Fruit fly (Drosophila melanogaster) whole organism, prepupa: ENCODE measurements around the gene CG14401.

Experiments
- Blimp-1 ChIP-seq: fragments of 200-800 bp; sonication (Bioruptor generic); optimal IDR thresholded peaks from 3 replicates; lab custom pipeline; 2017; ENCODE audit warnings: missing biosample characterization, missing genetic modification characterization, mild to moderate bottlenecking, moderate library complexity, missing genetic modification reagents
- CG10669 ChIP-seq: fragments of 200-800 bp; sonication (Bioruptor generic); optimal IDR thresholded peaks from 3 replicates; lab custom pipeline; 2018; ENCODE audit warnings: missing biosample characterization, mild to moderate bottlenecking, missing genetic modification characterization, moderate library complexity
- CG11762 ChIP-seq: fragments of 200-800 bp; sonication (Bioruptor generic); optimal IDR thresholded peaks from 3 replicates; lab custom pipeline; 2016; ENCODE audit warnings: missing biosample characterization, missing genetic modification characterization; ENCODE audit not compliant: insufficient read depth
- CG15336 ChIP-seq: fragments of 200-800 bp; sonication (Bioruptor generic); IDR thresholded peaks from 2 replicates; pipeline ENCODE4 v1.3.6; 2022; ENCODE audit warnings: missing biosample characterization, missing genetic modification characterization
- CG1621 ChIP-seq: fragments of 200-800 bp; sonication (Bioruptor generic); optimal IDR thresholded peaks from 3 replicates; lab custom pipeline; 2018; ENCODE audit warnings: missing biosample characterization, mild to moderate bottlenecking, missing genetic modification characterization
- CG16779 ChIP-seq: fragments of 200-800 bp; sonication (Bioruptor generic); optimal IDR thresholded peaks from 3 replicates; lab custom pipeline; 2017; ENCODE audit warnings: missing biosample characterization, mild to moderate bottlenecking, missing genetic modification characterization
- CG3032 ChIP-seq: fragments of 200-800 bp; optimal IDR thresholded peaks from 2 replicates; lab custom pipeline; 2019; ENCODE audit warnings: missing biosample characterization, mild to moderate bottlenecking, missing genetic modification characterization, moderate library complexity
- CG31627 ChIP-seq: fragments of 200-800 bp; sonication (Bioruptor generic); optimal IDR thresholded peaks from 3 replicates; lab custom pipeline; 2016; ENCODE audit warnings: missing biosample characterization, missing genetic modification characterization
- CG32006 ChIP-seq: fragments of 200-800 bp; sonication (Bioruptor generic); optimal IDR thresholded peaks from 3 replicates; lab custom pipeline; 2017; ENCODE audit warnings: missing biosample characterization, mild to moderate bottlenecking, missing genetic modification characterization
- CG3919 ChIP-seq: fragments of 200-800 bp; sonication (Bioruptor generic); optimal IDR thresholded peaks from 3 replicates; lab custom pipeline; 2016; ENCODE audit warnings: missing biosample characterization, missing genetic modification characterization
- CG6163 ChIP-seq: fragments of 200-800 bp; sonication (Bioruptor generic); IDR thresholded peaks from 3 replicates; pipeline ENCODE4 v1.3.6; 2022; ENCODE audit warnings: missing biosample characterization, missing genetic modification characterization
- CG6276 ChIP-seq: fragments of 200-800 bp; sonication (Bioruptor generic); optimal IDR thresholded peaks from 2 replicates; lab custom pipeline; 2017; ENCODE audit warnings: missing biosample characterization, mild to moderate bottlenecking, missing genetic modification characterization
- CG6854 ChIP-seq: fragments of 200-800 bp; sonication (Bioruptor generic); optimal IDR thresholded peaks from 2 replicates; lab custom pipeline; 2017; ENCODE audit warnings: missing biosample characterization, mild to moderate bottlenecking, missing genetic modification characterization
- CG8119 ChIP-seq: fragments of 200-800 bp; sonication (Bioruptor generic); IDR thresholded peaks from 3 replicates; pipeline ENCODE4 v1.3.6; 2022; ENCODE audit warnings: missing biosample characterization, missing genetic modification characterization
- CG8319 ChIP-seq: fragments of 200-800 bp; sonication (Bioruptor generic); optimal IDR thresholded peaks from 3 replicates; lab custom pipeline; 2016; ENCODE audit warnings: missing biosample characterization, missing genetic modification characterization
- CG9139 ChIP-seq: fragments of 200-800 bp; sonication (Bioruptor generic); optimal IDR thresholded peaks from 3 replicates; lab custom pipeline; 2017; ENCODE audit warnings: missing biosample characterization, mild to moderate bottlenecking, missing genetic modification characterization
- Eip75B ChIP-seq: fragments of 200-800 bp; sonication (Bioruptor generic); optimal IDR thresholded peaks from 3 replicates; lab custom pipeline; 2016; ENCODE audit warnings: missing biosample characterization, missing genetic modification characterization
- Eip78C ChIP-seq: fragments of 200-800 bp; sonication (Bioruptor generic); peaks from one replicate; lab custom pipeline; 2016; ENCODE audit warnings: missing biosample characterization, missing genetic modification characterization
- Eip93F ChIP-seq: fragments of 200-800 bp; sonication (Bioruptor generic); optimal IDR thresholded peaks from 2 replicates; lab custom pipeline; 2016; ENCODE audit warnings: missing biosample characterization, mild to moderate bottlenecking, missing genetic modification characterization
- Ets21C ChIP-seq: fragments of 200-800 bp; sonication (Bioruptor generic); optimal IDR thresholded peaks from 3 replicates; lab custom pipeline; 2016; ENCODE audit warnings: missing biosample characterization, missing genetic modification characterization
- Ets96B ChIP-seq: fragments of 200-800 bp; optimal IDR thresholded peaks from 2 replicates; lab custom pipeline; 2019; ENCODE audit warnings: missing biosample characterization, mild to moderate bottlenecking, missing genetic modification characterization, moderate library complexity
- Hr38 ChIP-seq: sonication (Bioruptor generic); optimal IDR thresholded peaks from 2 replicates; lab custom pipeline; 2016; ENCODE audit warnings: missing biosample characterization, missing genetic modification characterization
- Hr39 ChIP-seq: fragments of 200-800 bp; sonication (Bioruptor generic); optimal IDR thresholded peaks from 2 replicates; lab custom pipeline; 2016; ENCODE audit warnings: missing biosample characterization, missing genetic modification characterization
- Lpt ChIP-seq: fragments of 200-800 bp; sonication (Bioruptor generic); optimal IDR thresholded peaks from 3 replicates; lab custom pipeline; 2016; ENCODE audit warnings: missing biosample characterization, missing genetic modification characterization
- Met ChIP-seq: fragments of 200-800 bp; sonication (Bioruptor generic); optimal IDR thresholded peaks from 3 replicates; lab custom pipeline; 2016; ENCODE audit warnings: missing biosample characterization, missing genetic modification characterization
- Sox14 ChIP-seq: fragments of 200-800 bp; sonication (Bioruptor generic); optimal IDR thresholded peaks from 3 replicates; lab custom pipeline; 2016; ENCODE audit warnings: missing biosample characterization, missing genetic modification characterization
- achi ChIP-seq: fragments of 200-800 bp; sonication (Bioruptor generic); optimal IDR thresholded peaks from 3 replicates; lab custom pipeline; 2016; ENCODE audit warnings: missing biosample characterization, missing genetic modification characterization
- cyc ChIP-seq: fragments of 200-800 bp; sonication (Bioruptor generic); optimal IDR thresholded peaks from 3 replicates; lab custom pipeline; 2016; ENCODE audit warnings: missing biosample characterization, missing genetic modification characterization
- dac ChIP-seq: fragments of 200-800 bp; sonication (Bioruptor generic); optimal IDR thresholded peaks from 2 replicates; lab custom pipeline; 2017; ENCODE audit warnings: missing biosample characterization, mild to moderate bottlenecking, missing genetic modification characterization
- esn ChIP-seq: fragments of 200-800 bp; sonication (Bioruptor generic); optimal IDR thresholded peaks from 2 replicates; lab custom pipeline; 2016; ENCODE audit warnings: missing biosample characterization, mild to moderate bottlenecking, missing genetic modification characterization, moderate library complexity
- fd59A ChIP-seq: fragments of 200-800 bp; sonication (Bioruptor generic); optimal IDR thresholded peaks from 2 replicates; lab custom pipeline; 2017; ENCODE audit warnings: missing biosample characterization, mild to moderate bottlenecking, missing genetic modification characterization, missing genetic modification reagents
- fd85E ChIP-seq: fragments of 200-800 bp; sonication (Bioruptor generic); optimal IDR thresholded peaks from 3 replicates; lab custom pipeline; 2016; ENCODE audit warnings: missing biosample characterization, missing genetic modification characterization
- fkh ChIP-seq: fragments of 200-800 bp; sonication (Bioruptor generic); optimal IDR thresholded peaks from 3 replicates; lab custom pipeline; 2017; ENCODE audit warnings: missing biosample characterization, mild to moderate bottlenecking, missing genetic modification characterization, moderate library complexity
- lz ChIP-seq: fragments of 200-800 bp; sonication (Bioruptor generic); optimal IDR thresholded peaks from 3 replicates; lab custom pipeline; 2016; ENCODE audit warnings: missing biosample characterization, missing genetic modification characterization
- net ChIP-seq: fragments of 200-800 bp; sonication (Bioruptor generic); optimal IDR thresholded peaks from 3 replicates; lab custom pipeline; 2016; ENCODE audit warnings: missing biosample characterization, missing genetic modification characterization
- pdm3 ChIP-seq: fragments of 200-800 bp; sonication (Bioruptor generic); optimal IDR thresholded peaks from 3 replicates; lab custom pipeline; 2016; ENCODE audit warnings: missing biosample characterization, missing genetic modification characterization
- svp ChIP-seq: fragments of 200-800 bp; sonication (Bioruptor generic); peaks from one replicate; lab custom pipeline; 2016; ENCODE audit warnings: missing biosample characterization, missing genetic modification characterization
- topi ChIP-seq: fragments of 200-800 bp; sonication (Bioruptor generic); optimal IDR thresholded peaks from 3 replicates; lab custom pipeline; 2016; ENCODE audit warnings: missing biosample characterization, missing genetic modification characterization
- vri ChIP-seq: fragments of 200-800 bp; sonication (Bioruptor generic); optimal IDR thresholded peaks from 3 replicates; lab custom pipeline; 2016; ENCODE audit warnings: missing biosample characterization, mild to moderate bottlenecking, missing genetic modification characterization

CG14401 gene

dm6 chr2L:20918056-20918674 lies 48.5 kb downstream of the CG14401 start (continued):
- no peak for TF ChIP-seq CG11762 (GFP tag; lab: Kevin White, UChicago)
- TF ChIP-seq cyc (GFP tag; lab: Kevin White, UChicago), result peak; percentile 68
- TF ChIP-seq Blimp-1 (GFP tag; lab: Kevin White, UChicago), result no peak
- no peak for TF ChIP-seq CG6276 (GFP tag; lab: Kevin White, UChicago)
- peak; percentile 60 for TF ChIP-seq net (GFP tag; lab: Kevin White, UChicago)
- TF ChIP-seq Lpt, result peak; percentile 79
- no peak for TF ChIP-seq fd85E (GFP tag; lab: Kevin White, UChicago)
- peak; percentile 72 for TF ChIP-seq CG31627 (GFP tag; lab: Kevin White, UChicago)
- peak; percentile 80 for TF ChIP-seq Eip78C (GFP tag; lab: Kevin White, UChicago)
- TF ChIP-seq svp (GFP tag; lab: Kevin White, UChicago), result peak; percentile 90
- no peak for TF ChIP-seq Eip93F
- TF ChIP-seq vri (GFP tag; lab: Kevin White, UChicago), result peak; percentile 73
- TF ChIP-seq dac (GFP tag; lab: Kevin White, UChicago), result peak; percentile 72
- peak; percentile 89 for TF ChIP-seq CG6163 (GFP tag; lab: Robert Waterston, UW)
- TF ChIP-seq CG16779 (tag; lab: Kevin White, UChicago), result peak; percentile 54
- peak; percentile 75 for TF ChIP-seq pdm3 (GFP tag; lab: Kevin White, UChicago)
- TF ChIP-seq CG32006 (GFP tag; lab: Kevin White, UChicago), result peak; percentile 82
- peak; percentile 93 for TF ChIP-seq CG15336 (GFP tag; lab: Robert Waterston, UW)
- TF ChIP-seq Eip75B (GFP tag; lab: Kevin White, UChicago), result peak; percentile 74
- peak; percentile 44 for TF ChIP-seq Hr38 (GFP tag; lab: Kevin White, UChicago)
- peak; percentile 33 for TF ChIP-seq CG6854
- TF ChIP-seq CG9139 (GFP tag; lab: Kevin White, UChicago), result peak; percentile 20
- peak; percentile 9 for TF ChIP-seq CG3032 (tag; lab: Kevin White, UChicago)
- peak; percentile 44 for TF ChIP-seq Ets21C
- TF ChIP-seq, all 60 proteins: peak for 48

dm6 chr2L:20918733-20919132 lies 49.1 kb downstream of the CG14401 start, which contains the start of the genes CG43739 and sky:
Gene CG43739 (minus strand): TSS chr2L:20918931.
Gene sky (minus strand): TSS chr2L:20918931.
- TF ChIP-seq Sox14 (GFP tag; lab: Kevin White, UChicago) (peak; percentile 33), CG8319 (GFP tag; lab: Kevin White, UChicago) (no peak), cyc (GFP tag; lab: Kevin White, UChicago) (peak; percentile 2), Eip75B (GFP tag; lab: Kevin White, UChicago) (peak; percentile 2), CG6276 (GFP tag; lab: Kevin White, UChicago) (peak; percentile 94), Hr39 (GFP tag; lab: Kevin White, UChicago) (peak; percentile 6), Met (GFP tag; lab: Kevin White, UChicago) (no peak), CG15336 (GFP tag; lab: Robert Waterston, UW) (0 out of 2 replicates have a peak, but pooled peaks have one; percentile 6), achi (GFP tag; lab: Kevin White, UChicago) (no peak), CG31627 (GFP tag; lab: Kevin White, UChicago) (peak; percentile 19), CG6163 (GFP tag; lab: Robert Waterston, UW) (peak; percentile 5; the same call in 1 of the 3 replicates), CG8119 (GFP tag; lab: Robert Waterston, UW) (no peak), Blimp-1 (GFP tag; lab: Kevin White, UChicago) (no peak), topi (GFP tag; lab: Kevin White, UChicago) (peak; percentile 12), CG1621 (peak; percentile 38), fd59A (GFP tag; lab: Kevin White, UChicago) (no peak), CG10669 (GFP tag; lab: Kevin White, UChicago) (no peak), CG3919 (GFP tag; lab: Kevin White, UChicago) (peak; percentile 30), esn (GFP tag; lab: Kevin White, UChicago) (peak; percentile 40), Ets96B (tag; lab: Kevin White, UChicago) (no peak), fkh (GFP tag; lab: Kevin White, UChicago) (peak; percentile 80), lz (GFP tag; lab: Kevin White, UChicago) (peak; percentile 31)
